Worm (Caenorhabditis elegans): ENCODE results near the gene T14B4.20.

Gene T14B4.20

DNA sequence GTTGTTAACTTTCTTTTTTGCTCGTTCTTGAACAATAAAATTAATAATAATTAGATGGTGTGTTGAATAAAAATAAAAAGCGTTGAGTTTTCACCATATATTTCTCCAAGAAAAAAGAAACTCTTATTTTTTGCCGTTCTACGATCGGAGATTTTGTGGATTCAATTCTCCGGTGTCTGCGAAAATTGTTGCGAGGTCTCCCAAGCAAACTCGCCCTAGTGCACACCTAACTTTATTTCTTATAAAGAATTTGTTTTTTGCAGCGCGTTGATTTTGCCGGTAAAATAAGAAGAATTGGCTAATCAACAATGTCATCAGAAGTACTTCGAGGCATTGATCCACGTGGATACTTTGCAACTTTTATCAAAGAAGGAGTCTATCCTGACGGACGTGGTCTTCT lies 24.7 kb downstream of the T14B4.20 start, which contains the start of gene exos-8 (continued):
- TF ChIP-seq eyg-1 (tag; optimal IDR thresholded peaks at IDR 0.05), result no peak
- TF ChIP-seq ceh-14 (tag; optimal IDR thresholded peaks at IDR 0.05), result peak; percentile 91
- TF ChIP-seq nfya-1 (tag; optimal IDR thresholded peaks at IDR 0.05), result peak; percentile 1
- TF ChIP-seq ceh-24 (tag; optimal IDR thresholded peaks at IDR 0.05), result no peak
- TF ChIP-seq pat-9 (tag; optimal IDR thresholded peaks at IDR 0.05), result no peak
- TF ChIP-seq dve-1 (tag; optimal IDR thresholded peaks at IDR 0.05), result no peak
- no peak for TF ChIP-seq unc-3 (GFP tag; conservative IDR thresholded peaks at IDR 0.05)
- peak; percentile 64 for TF ChIP-seq unc-3 (tag; optimal IDR thresholded peaks at IDR 0.05)
- peak; percentile 49 for TF ChIP-seq syd-9 (tag; optimal IDR thresholded peaks at IDR 0.05)
- no peak for TF ChIP-seq pha-2 (tag; optimal IDR thresholded peaks at IDR 0.05)
- TF ChIP-seq madf-2 (tag; optimal IDR thresholded peaks at IDR 0.05), result peak; percentile 9
- TF ChIP-seq odd-2 (tag; optimal IDR thresholded peaks at IDR 0.05), result no peak
- no peak for TF ChIP-seq ceh-45 (GFP tag; IDR thresholded peaks at IDR 0.05)
- TF ChIP-seq zip-5 (tag; optimal IDR thresholded peaks at IDR 0.05), result peak; percentile 91
- TF ChIP-seq fkh-10 (GFP tag; optimal IDR thresholded peaks at IDR 0.05), result no peak
- TF ChIP-seq elt-2 (tag; optimal IDR thresholded peaks at IDR 0.05), result no peak
- no peak for TF ChIP-seq pag-3 (tag; optimal IDR thresholded peaks at IDR 0.05; ENCODE audit: borderline replicate concordance)
- TF ChIP-seq hlh-13 (GFP tag; optimal IDR thresholded peaks at IDR 0.05), result peak; percentile 21
- TF ChIP-seq unc-42 (tag; optimal IDR thresholded peaks at IDR 0.05), result peak; percentile 85
- TF ChIP-seq pros-1 (tag; optimal IDR thresholded peaks at IDR 0.05), result no peak
- TF ChIP-seq tbx-7 (tag; optimal IDR thresholded peaks at IDR 0.05), result peak; percentile 83
- no peak for TF ChIP-seq npax-4 (tag; optimal IDR thresholded peaks at IDR 0.05)
- peak; percentile 56 for TF ChIP-seq pqm-1 (tag; optimal IDR thresholded peaks at IDR 0.05)
- TF ChIP-seq sdc-2 (tag; optimal IDR thresholded peaks at IDR 0.05), result no peak
- peak; percentile 59 for TF ChIP-seq fkh-6 (tag; optimal IDR thresholded peaks at IDR 0.05)
- peak; percentile 90 for TF ChIP-seq ceh-2 (tag; optimal IDR thresholded peaks at IDR 0.05)
- peak; percentile 58 for TF ChIP-seq ahr-1 (tag; optimal IDR thresholded peaks at IDR 0.05)
- TF ChIP-seq ama-1 (optimal IDR thresholded peaks at IDR 0.05), result no peak
- TF ChIP-seq T23F11.4 (GFP tag; optimal IDR thresholded peaks at IDR 0.05), result peak; percentile 11
- peak; percentile 93 for TF ChIP-seq C08G9.2 (tag; optimal IDR thresholded peaks at IDR 0.05)
- peak; percentile 39 for TF ChIP-seq hlh-6 (tag; optimal IDR thresholded peaks at IDR 0.05)
- peak; percentile 49 for TF ChIP-seq ttx-3 (tag; optimal IDR thresholded peaks at IDR 0.05)
- TF ChIP-seq F13H6.1 (tag; optimal IDR thresholded peaks at IDR 0.05), result peak; percentile 77

DNA sequence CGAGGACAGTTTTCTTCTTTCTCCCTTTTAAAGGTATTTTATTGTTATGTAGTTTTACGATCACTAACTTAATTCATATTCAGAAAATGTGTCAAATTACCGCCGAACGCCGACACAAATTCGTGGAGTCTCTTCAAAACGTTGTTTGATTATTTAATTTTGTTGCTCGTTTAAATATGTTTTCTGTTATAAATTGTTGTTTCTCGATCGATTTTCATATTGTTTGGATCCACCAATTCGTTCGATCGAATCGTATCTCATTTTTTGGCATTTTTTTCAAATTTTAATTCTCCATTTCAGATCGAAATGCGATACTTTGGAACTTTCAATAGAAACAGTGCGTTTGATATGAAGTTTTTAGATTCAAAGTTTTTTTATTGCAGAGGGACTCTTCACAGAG lies 25.9 kb downstream of the T14B4.20 start, which contains the start of gene F41G3.6:
Gene F41G3.6 (plus strand): TSS at position 301 of the 400 bp plus-strand sequence.
- TF ChIP-seq ets-4 (tag; optimal IDR thresholded peaks at IDR 0.05), result no peak
- no peak for TF ChIP-seq ceh-48 (tag; optimal IDR thresholded peaks at IDR 0.05)
- TF ChIP-seq ceh-14 (tag; optimal IDR thresholded peaks at IDR 0.05), result no peak
- no peak for TF ChIP-seq eyg-1 (tag; optimal IDR thresholded peaks at IDR 0.05)
- no peak for TF ChIP-seq madf-2 (tag; optimal IDR thresholded peaks at IDR 0.05)
- TF ChIP-seq mec-3 (tag; optimal IDR thresholded peaks at IDR 0.05; ENCODE audit: borderline replicate concordance), result no peak
- no peak for TF ChIP-seq pha-2 (tag; optimal IDR thresholded peaks at IDR 0.05)
- TF ChIP-seq ceh-34 (tag; optimal IDR thresholded peaks at IDR 0.05), result no peak

DNA sequence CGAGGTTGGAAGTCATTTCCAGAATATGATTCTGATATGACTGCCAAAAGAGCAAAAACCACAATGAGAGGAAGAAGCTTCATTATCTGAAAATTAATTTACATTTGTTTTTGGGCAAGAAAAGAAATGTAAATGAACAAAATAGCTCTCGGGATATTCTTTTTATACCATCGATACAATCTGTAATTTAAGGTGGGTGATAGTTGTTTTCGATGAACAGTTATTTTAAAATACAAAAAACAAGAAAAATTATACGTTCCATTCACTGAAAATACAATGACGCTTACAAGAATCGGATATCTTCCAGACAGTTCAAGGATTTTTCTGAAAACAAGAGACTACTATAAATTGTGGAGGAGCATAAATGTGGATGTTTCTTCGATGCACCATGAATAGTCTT lies 27.9 kb downstream of the T14B4.20 start, which contains the start of gene ins-15:
Gene ins-15 (minus strand): TSS at position 101 of the 400 bp plus-strand sequence.
- TF ChIP-seq lin-11 (tag; optimal IDR thresholded peaks at IDR 0.05) (no peak), rnt-1 (tag; optimal IDR thresholded peaks at IDR 0.05) (no peak), ceh-34 (tag; optimal IDR thresholded peaks at IDR 0.05) (no peak)

DNA sequence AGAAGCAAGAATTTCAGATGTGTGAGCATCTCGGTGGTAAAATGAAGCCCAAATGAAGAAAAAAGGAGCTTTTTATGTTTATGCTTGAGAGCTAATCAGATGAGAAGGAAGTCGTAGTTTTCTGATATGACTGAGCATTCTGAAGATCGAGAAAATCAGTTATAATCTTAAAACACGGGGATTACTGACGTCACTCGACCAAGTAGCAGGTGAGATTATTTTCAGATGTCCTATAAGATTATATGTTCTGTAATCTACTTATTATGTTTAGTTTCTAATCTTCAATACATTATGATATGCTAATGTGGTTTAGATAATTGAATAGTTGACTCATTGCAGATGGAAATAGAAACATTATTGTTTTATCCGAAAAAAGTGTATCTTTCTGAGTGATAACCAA lies 29.1 kb downstream of the T14B4.20 start, which contains the start of gene ins-14:
Gene ins-14 (minus strand): TSS at position 32 of the 400 bp plus-strand sequence.
- TF ChIP-seq pha-2 (tag; optimal IDR thresholded peaks at IDR 0.05) (no peak), K09A11.1 (tag; optimal IDR thresholded peaks at IDR 0.05; ENCODE audit: insufficient read depth) (no peak), pag-3 (tag; optimal IDR thresholded peaks at IDR 0.05; ENCODE audit: borderline replicate concordance) (no peak), dmd-4 (tag; optimal IDR thresholded peaks at IDR 0.05; ENCODE audit: borderline replicate concordance) (no peak)

Measured in whole organism, late embryonic.